Worm (Caenorhabditis elegans): ENCODE measurements around the gene T26G10.5.

T26G10.5 gene

ce11 chrIII:9401036-9401435, 25.2 kb downstream of the T26G10.5 start, which contains the start of gene nlp-48:
Gene nlp-48 (minus strand): TSS chrIII:9401136.
- TF ChIP-seq flt-1 (GFP tag; IDR thresholded peaks at IDR 0.05): no peak
- TF ChIP-seq ztf-23 (GFP tag; IDR thresholded peaks at IDR 0.05): no peak
- TF ChIP-seq ref-1 (GFP tag; conservative IDR thresholded peaks at IDR 0.05): no peak
- TF ChIP-seq ztf-29 (GFP tag; IDR thresholded peaks at IDR 0.05): no peak
- TF ChIP-seq cog-1 (tag; optimal IDR thresholded peaks at IDR 0.05): no peak
- no peak for TF ChIP-seq klf-2 (GFP tag; conservative IDR thresholded peaks at IDR 0.05)
- no peak for TF ChIP-seq tab-1 (GFP tag; IDR thresholded peaks at IDR 0.05)
- TF ChIP-seq med-1 (GFP tag; optimal IDR thresholded peaks at IDR 0.05; ENCODE audit: insufficient read depth): no peak
- TF ChIP-seq T22C8.4 (GFP tag; IDR thresholded peaks at IDR 0.05): no peak

ce11 chrIII:9393114-9393780, 33.0 kb downstream of the T26G10.5 start, which contains the start of the genes gpr-2 and rgr-1:
Gene gpr-2 (minus strand): TSS chrIII:9393164.
Gene rgr-1 (plus strand): TSS chrIII:9393730.
- no peak for TF ChIP-seq T22C8.4 (GFP tag; IDR thresholded peaks at IDR 0.05)
- no peak for TF ChIP-seq cog-1 (tag; optimal IDR thresholded peaks at IDR 0.05)
- no peak for TF ChIP-seq ref-1 (GFP tag; conservative IDR thresholded peaks at IDR 0.05)

ce11 chrIII:9390924-9391323, 35.3 kb downstream of the T26G10.5 start:
- TF ChIP-seq tab-1 (GFP tag; IDR thresholded peaks at IDR 0.05) (no peak), klf-2 (GFP tag; conservative IDR thresholded peaks at IDR 0.05) (no peak)

- no peak for TF ChIP-seq ztf-29 (GFP tag; IDR thresholded peaks at IDR 0.05)
- TF ChIP-seq tab-1 (GFP tag; IDR thresholded peaks at IDR 0.05): no peak
- TF ChIP-seq flt-1 (GFP tag; IDR thresholded peaks at IDR 0.05): no peak
- TF ChIP-seq cog-1 (tag; optimal IDR thresholded peaks at IDR 0.05): no peak
- TF ChIP-seq klf-2 (GFP tag; conservative IDR thresholded peaks at IDR 0.05): no peak
- TF ChIP-seq ztf-23 (GFP tag; IDR thresholded peaks at IDR 0.05): no peak
- no peak for TF ChIP-seq ref-1 (GFP tag; conservative IDR thresholded peaks at IDR 0.05)
- no peak for TF ChIP-seq T22C8.4 (GFP tag; IDR thresholded peaks at IDR 0.05)
- TF ChIP-seq med-1 (GFP tag; optimal IDR thresholded peaks at IDR 0.05; ENCODE audit: insufficient read depth): no peak
Observed at ce11 chrIII:9390007-9390406, 36.2 kb downstream of the T26G10.5 start, which contains the start of gene slc-17.2. Gene slc-17.2 (minus strand): TSS chrIII:9390107.

- TF ChIP-seq med-1 (GFP tag; optimal IDR thresholded peaks at IDR 0.05; ENCODE audit: insufficient read depth) (no peak), flt-1 (GFP tag; IDR thresholded peaks at IDR 0.05) (no peak), ref-1 (GFP tag; conservative IDR thresholded peaks at IDR 0.05) (no peak), klf-2 (GFP tag; conservative IDR thresholded peaks at IDR 0.05) (no peak)
Observed at ce11 chrIII:9385543-9385942, 40.7 kb downstream of the T26G10.5 start, which contains the start of gene C38C10.3. Gene C38C10.3 (minus strand): TSS chrIII:9385643.

- TF ChIP-seq ref-1 (GFP tag; conservative IDR thresholded peaks at IDR 0.05) (no peak), ztf-23 (GFP tag; IDR thresholded peaks at IDR 0.05) (no peak), klf-2 (GFP tag; conservative IDR thresholded peaks at IDR 0.05) (no peak), cog-1 (tag; optimal IDR thresholded peaks at IDR 0.05) (no peak), med-1 (GFP tag; optimal IDR thresholded peaks at IDR 0.05; ENCODE audit: insufficient read depth) (no peak), T22C8.4 (GFP tag; IDR thresholded peaks at IDR 0.05) (no peak), ztf-29 (GFP tag; IDR thresholded peaks at IDR 0.05) (no peak), flt-1 (GFP tag; IDR thresholded peaks at IDR 0.05) (no peak), tab-1 (GFP tag; IDR thresholded peaks at IDR 0.05) (no peak)
Observed at ce11 chrIII:9383496-9383895, 42.7 kb downstream of the T26G10.5 start, which contains the start of gene tkr-1. Gene tkr-1 (plus strand): TSS chrIII:9383796.

- no peak for TF ChIP-seq ref-1 (GFP tag; conservative IDR thresholded peaks at IDR 0.05)
- TF ChIP-seq ztf-23 (GFP tag; IDR thresholded peaks at IDR 0.05): no peak
- TF ChIP-seq T22C8.4 (GFP tag; IDR thresholded peaks at IDR 0.05): no peak
- no peak for TF ChIP-seq ztf-29 (GFP tag; IDR thresholded peaks at IDR 0.05)
- TF ChIP-seq cog-1 (tag; optimal IDR thresholded peaks at IDR 0.05): no peak
- no peak for TF ChIP-seq med-1 (GFP tag; optimal IDR thresholded peaks at IDR 0.05; ENCODE audit: insufficient read depth)
- no peak for TF ChIP-seq tab-1 (GFP tag; IDR thresholded peaks at IDR 0.05)
- no peak for TF ChIP-seq klf-2 (GFP tag; conservative IDR thresholded peaks at IDR 0.05)
- TF ChIP-seq flt-1 (GFP tag; IDR thresholded peaks at IDR 0.05): no peak
Observed at ce11 chrIII:9376701-9377100, 49.5 kb downstream of the T26G10.5 start.

All from whole organism, midembryonic.